Worm (Caenorhabditis elegans): Measurements from ENCODE around the gene F56F11.2.

DNA sequence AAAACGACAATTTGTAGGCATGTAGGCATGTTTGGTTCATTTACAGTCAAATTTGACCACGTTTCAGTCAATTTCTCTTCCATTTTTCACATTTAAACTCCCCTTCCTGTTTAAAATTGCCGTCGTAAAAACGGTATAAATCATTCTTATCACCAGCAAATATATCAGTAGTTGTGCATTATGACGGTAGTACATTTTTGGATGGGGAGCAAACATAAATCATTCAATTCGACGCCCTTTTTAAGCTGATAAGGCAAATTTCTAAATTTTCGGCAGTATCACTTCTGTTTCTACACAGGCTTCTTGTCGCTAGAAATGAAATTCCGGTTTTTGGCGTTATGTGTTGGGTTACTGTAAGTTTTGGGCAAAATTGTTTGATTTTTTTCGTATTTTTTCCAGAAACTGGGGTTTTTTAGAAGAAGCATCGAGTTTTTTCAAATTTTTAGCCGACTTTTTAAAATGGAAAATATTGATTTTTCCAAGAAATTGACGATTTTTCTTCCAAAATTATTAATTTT lies 40.2 kb upstream of the F56F11.2 start, which contains the start of gene H34I24.2:
- no peak for TF ChIP-seq W03F9.2 (tag; optimal IDR thresholded peaks at IDR 0.05)
- no peak for TF ChIP-seq him-1 (tag; optimal IDR thresholded peaks at IDR 0.05)

Data from whole organism, L4/young adult.